Fruit fly (Drosophila melanogaster): ENCODE measurements around the gene Chc.

- TF ChIP-seq CG8478 (optimal IDR thresholded peaks at IDR 0.05): no peak
- no peak for TF ChIP-seq CTCF (optimal IDR thresholded peaks at IDR 0.05)
These were observed 32.2 kb downstream of the Chc start for dm6 chrX:15802880-15803650.

Data from S2 (cell line).